Fruit fly (Drosophila melanogaster) whole organism, embryonic: ENCODE results near the gene HemK2.

Experiments used
- Awh ChIP-seq: fragments of 200-800 bp; sonication (Bioruptor generic); IDR thresholded peaks from 2 replicates; pipeline ENCODE4, ENCODE4 v1.3.6; 2022; ENCODE audit warnings: missing biosample characterization, missing genetic modification characterization
- Bgb ChIP-seq: fragments of 200-800 bp; sonication (Bioruptor generic); IDR thresholded peaks from 2 replicates; pipeline ENCODE4 v1.3.6; 2022; ENCODE audit warnings: missing biosample characterization, missing genetic modification characterization; ENCODE audit not compliant: partially characterized antibody
- CG10147 ChIP-seq: fragments of 200-800 bp; sonication (Bioruptor generic); optimal IDR thresholded peaks from 2 replicates; lab custom pipeline; 2019; ENCODE audit warnings: missing biosample characterization, mild to moderate bottlenecking, missing genetic modification characterization, moderate library complexity
- CG10462 ChIP-seq: fragments of 200-800 bp; sonication (Bioruptor generic); optimal IDR thresholded peaks from 2 replicates; lab custom pipeline; 2016; ENCODE audit warnings: missing biosample characterization, missing genetic modification characterization
- CG10543 ChIP-seq: fragments of 200-800 bp; sonication (Bioruptor generic); optimal IDR thresholded peaks from 3 replicates; lab custom pipeline; 2017; ENCODE audit warnings: missing biosample characterization, mild to moderate bottlenecking, missing genetic modification characterization, moderate library complexity
- CG15601 ChIP-seq: fragments of 200-800 bp; sonication (Bioruptor generic); optimal IDR thresholded peaks from 3 replicates; lab custom pipeline; 2019; ENCODE audit warnings: missing biosample characterization, mild to moderate bottlenecking, missing genetic modification characterization, moderate library complexity
- CG1602 ChIP-seq: fragments of 200-800 bp; sonication (Bioruptor generic); optimal IDR thresholded peaks from 3 replicates; lab custom pipeline; 2016; ENCODE audit warnings: missing biosample characterization, missing genetic modification characterization
- CG1603 ChIP-seq: fragments of 200-800 bp; sonication (Bioruptor generic); optimal IDR thresholded peaks from 2 replicates; lab custom pipeline; 2019; ENCODE audit warnings: missing biosample characterization, mild to moderate bottlenecking, missing genetic modification characterization, moderate library complexity
- CG16779 ChIP-seq: fragments of 200-800 bp; sonication (Bioruptor generic); IDR thresholded peaks from 2 replicates; pipeline ENCODE4 v1.3.6; 2022; ENCODE audit warnings: missing biosample characterization, missing genetic modification characterization
- CG17359 ChIP-seq: fragments of 200-800 bp; sonication (Bioruptor generic); optimal IDR thresholded peaks from 3 replicates; lab custom pipeline; 2018; ENCODE audit warnings: missing biosample characterization, mild to moderate bottlenecking, missing genetic modification characterization, moderate library complexity
- CG17385 ChIP-seq: fragments of 200-800 bp; sonication (Bioruptor generic); optimal IDR thresholded peaks from 3 replicates; lab custom pipeline; 2018; ENCODE audit warnings: missing biosample characterization, mild to moderate bottlenecking, missing genetic modification characterization
- CG17829 ChIP-seq: fragments of 200-800 bp; optimal IDR thresholded peaks from 2 replicates; lab custom pipeline; 2019; ENCODE audit warnings: missing biosample characterization, mild to moderate bottlenecking, missing genetic modification characterization, moderate library complexity
- CG2129 ChIP-seq: fragments of 200-800 bp; sonication (Bioruptor generic); IDR thresholded peaks from 2 replicates; pipeline ENCODE4 v1.3.6; 2022; ENCODE audit warnings: missing biosample characterization, missing genetic modification characterization; ENCODE audit not compliant: partially characterized antibody
- CG2889 ChIP-seq: fragments of 200-800 bp; sonication (Bioruptor generic); IDR thresholded peaks from 3 replicates; pipeline ENCODE4 v1.3.6; 2022; ENCODE audit warnings: missing biosample characterization, missing genetic modification characterization
- CG3407 ChIP-seq: fragments of 200-800 bp; sonication (Bioruptor generic); optimal IDR thresholded peaks from 2 replicates; lab custom pipeline; 2018; ENCODE audit warnings: missing biosample characterization, mild to moderate bottlenecking, missing genetic modification characterization
- CG34224 ChIP-seq: fragments of 200-800 bp; sonication (Bioruptor generic); IDR thresholded peaks from 3 replicates; pipeline ENCODE4 v1.3.6; 2022; ENCODE audit warnings: missing biosample characterization, missing genetic modification characterization; ENCODE audit not compliant: partially characterized antibody
- CG4617 ChIP-seq: fragments of 200-800 bp; sonication (Bioruptor generic); optimal IDR thresholded peaks from 3 replicates; lab custom pipeline; 2016; ENCODE audit warnings: missing biosample characterization, missing genetic modification characterization, borderline replicate concordance
- CG6683 ChIP-seq: fragments of 200-800 bp; sonication (Bioruptor generic); optimal IDR thresholded peaks from 2 replicates; lab custom pipeline; 2017; ENCODE audit warnings: missing biosample characterization, mild to moderate bottlenecking, missing genetic modification characterization, missing genetic modification reagents
- CoRest ChIP-seq: fragments of 200-800 bp; sonication (Bioruptor generic); optimal IDR thresholded peaks from 3 replicates; lab custom pipeline; 2018; ENCODE audit warnings: missing biosample characterization, mild to moderate bottlenecking, missing genetic modification characterization, moderate library complexity
- CrebB ChIP-seq: fragments of 200-800 bp; sonication (Bioruptor generic); optimal IDR thresholded peaks from 3 replicates; lab custom pipeline; 2018; ENCODE audit warnings: missing biosample characterization, mild to moderate bottlenecking, missing genetic modification characterization
- D19B ChIP-seq: fragments of 200-800 bp; sonication (Bioruptor generic); optimal IDR thresholded peaks from 2 replicates; lab custom pipeline; 2017; ENCODE audit warnings: missing biosample characterization, mild to moderate bottlenecking, missing genetic modification characterization
- Dref ChIP-seq: fragments of 200-800 bp; sonication (Bioruptor generic); IDR thresholded peaks from 2 replicates; pipeline ENCODE4 v1.3.6; 2022; ENCODE audit warnings: missing biosample characterization, missing genetic modification characterization
- H15 ChIP-seq: fragments of 200-800 bp; sonication (Bioruptor generic); IDR thresholded peaks from 3 replicates; pipeline ENCODE4 v1.3.6; 2022; ENCODE audit warnings: missing biosample characterization, missing genetic modification characterization
- Hand ChIP-seq: fragments of 200-800 bp; sonication (Bioruptor generic); optimal IDR thresholded peaks from 2 replicates; lab custom pipeline; 2017; ENCODE audit warnings: mild to moderate bottlenecking, missing biosample characterization, missing genetic modification reagents, missing genetic modification characterization
- Hmx ChIP-seq: fragments of 200-800 bp; sonication (Bioruptor generic); optimal IDR thresholded peaks from 2 replicates; lab custom pipeline; 2016; ENCODE audit warnings: missing biosample characterization, missing genetic modification characterization
- Mad ChIP-seq: fragments of 200-800 bp; sonication (Bioruptor generic); optimal IDR thresholded peaks from 2 replicates; lab custom pipeline; 2016; ENCODE audit warnings: missing biosample characterization, missing genetic modification characterization
- Neu2 ChIP-seq: fragments of 200-800 bp; sonication (Bioruptor generic); optimal IDR thresholded peaks from 3 replicates; lab custom pipeline; 2016; ENCODE audit warnings: missing biosample characterization, missing genetic modification characterization, borderline replicate concordance
- PHDP ChIP-seq: fragments of 200-800 bp; sonication (Bioruptor generic); optimal IDR thresholded peaks from 3 replicates; lab custom pipeline; 2018; ENCODE audit warnings: missing biosample characterization, mild to moderate bottlenecking, missing genetic modification characterization, moderate library complexity
- Poxn ChIP-seq: fragments of 200-800 bp; sonication (Bioruptor generic); IDR thresholded peaks from 2 replicates; pipeline ENCODE4 v1.3.6; 2022; ENCODE audit warnings: missing biosample characterization, missing genetic modification characterization
- Stat92E ChIP-seq, 3 experiments: fragments of >200 bp in 2 of 3; fragments of 200-800 bp in 1 of 3; sonication (Bioruptor generic) in 1 of 3; optimal IDR thresholded peaks; 2 replicates each; lab custom pipeline; 2017 to 2019; ENCODE audit warnings: missing biosample characterization in 3 of 3, missing genetic modification characterization in 3 of 3, mild to moderate bottlenecking in 1 of 3, moderate library complexity in 1 of 3
- Xbp1 ChIP-seq: fragments of 200-800 bp; sonication (Bioruptor generic); optimal IDR thresholded peaks from 3 replicates; lab custom pipeline; 2016; ENCODE audit warnings: missing biosample characterization, mild to moderate bottlenecking, missing genetic modification characterization
- crol ChIP-seq: fragments of 200-800 bp; sonication (Bioruptor generic); IDR thresholded peaks from 2 replicates; pipeline ENCODE4 v1.3.6; 2022; ENCODE audit warnings: missing biosample characterization, missing genetic modification characterization
- crp ChIP-seq, 2 experiments: fragments of 200-800 bp; sonication (Bioruptor generic); optimal IDR thresholded peaks; 2 replicates in 1 of 2; 3 replicates in 1 of 2; lab custom pipeline; 2017; ENCODE audit warnings: missing biosample characterization in 2 of 2, missing genetic modification characterization in 2 of 2, mild to moderate bottlenecking in 1 of 2, moderate library complexity in 1 of 2
- danr ChIP-seq: fragments of 200-800 bp; sonication (Bioruptor generic); IDR thresholded peaks from 2 replicates; pipeline ENCODE4 v1.3.6; 2022; ENCODE audit warnings: missing biosample characterization, missing genetic modification characterization
- dysf ChIP-seq: fragments of 200-800 bp; sonication (Bioruptor generic); IDR thresholded peaks from 3 replicates; pipeline ENCODE4 v1.3.6; 2022; ENCODE audit warnings: missing biosample characterization, missing genetic modification characterization
- en ChIP-seq: fragments of 200-800 bp; sonication (Bioruptor generic); optimal IDR thresholded peaks from 2 replicates; lab custom pipeline; 2016; ENCODE audit warnings: missing biosample characterization, missing genetic modification characterization
- esg ChIP-seq: fragments of 200-800 bp; sonication (Bioruptor generic); conservative IDR thresholded peaks from 2 replicates; pipeline ENCODE4 v1.3.6; 2022; ENCODE audit warnings: missing biosample characterization, missing genetic modification characterization
- hkb ChIP-seq, 2 experiments: fragments of 200-800 bp in 1 of 2; fragments of >200 bp in 1 of 2; sonication (Bioruptor generic) in 1 of 2; IDR thresholded peaks in 1 of 2; optimal IDR thresholded peaks in 1 of 2; 2 replicates each; pipeline versions ENCODE4 v1.3.6 to Lab custom; 2017 to 2022; ENCODE audit warnings: missing biosample characterization in 1 of 2, missing genetic modification characterization in 1 of 2
- mirr ChIP-seq: fragments of 200-800 bp; sonication (Bioruptor generic); optimal IDR thresholded peaks from 3 replicates; lab custom pipeline; 2018; ENCODE audit warnings: missing biosample characterization, mild to moderate bottlenecking, missing genetic modification characterization
- nmo ChIP-seq: fragments of 200-800 bp; sonication (Bioruptor generic); optimal IDR thresholded peaks from 2 replicates; lab custom pipeline; 2018; ENCODE audit warnings: missing biosample characterization, mild to moderate bottlenecking, missing genetic modification characterization, moderate library complexity
- pum ChIP-seq: fragments of 200-800 bp; sonication (Bioruptor generic); optimal IDR thresholded peaks from 2 replicates; lab custom pipeline; 2016; ENCODE audit warnings: missing biosample characterization, missing genetic modification characterization
- ranshi ChIP-seq: fragments of 200-800 bp; sonication (Bioruptor generic); IDR thresholded peaks from 2 replicates; pipeline ENCODE4 v1.3.6; 2022; ENCODE audit warnings: missing biosample characterization, missing genetic modification characterization
- sd ChIP-seq: fragments of 200-800 bp; sonication (Bioruptor generic); optimal IDR thresholded peaks from 3 replicates; lab custom pipeline; 2018; ENCODE audit warnings: missing biosample characterization, mild to moderate bottlenecking, missing genetic modification characterization, moderate library complexity
- sisA ChIP-seq: fragments of 200-800 bp; sonication (Bioruptor generic); IDR thresholded peaks from 2 replicates; pipeline ENCODE4 v1.3.6; 2022; ENCODE audit warnings: missing biosample characterization, missing genetic modification characterization
- slbo ChIP-seq: fragments of 200-800 bp; sonication (Bioruptor generic); IDR thresholded peaks from 2 replicates; pipeline ENCODE4 v1.3.6; 2022; ENCODE audit warnings: missing biosample characterization, missing genetic modification characterization
- so ChIP-seq: fragments of 200-800 bp; sonication (Bioruptor generic); IDR thresholded peaks from 3 replicates; pipeline ENCODE4 v1.3.6; 2022; ENCODE audit warnings: missing biosample characterization, missing genetic modification characterization
- sob ChIP-seq: fragments of 200-800 bp; sonication (Bioruptor generic); IDR thresholded peaks from 2 replicates; pipeline ENCODE4 v1.3.6; 2022; ENCODE audit warnings: missing biosample characterization, missing genetic modification characterization
- usp ChIP-seq: fragments of >200 bp; optimal IDR thresholded peaks from 2 replicates; lab custom pipeline; 2017; ENCODE audit warnings: missing biosample characterization, missing genetic modification characterization
- vnd ChIP-seq: fragments of 200-800 bp; sonication (Bioruptor generic); IDR thresholded peaks from 3 replicates; pipeline ENCODE4 v1.3.6; 2022; ENCODE audit warnings: missing biosample characterization, missing genetic modification characterization; ENCODE audit not compliant: partially characterized antibody

HemK2 gene

DNA sequence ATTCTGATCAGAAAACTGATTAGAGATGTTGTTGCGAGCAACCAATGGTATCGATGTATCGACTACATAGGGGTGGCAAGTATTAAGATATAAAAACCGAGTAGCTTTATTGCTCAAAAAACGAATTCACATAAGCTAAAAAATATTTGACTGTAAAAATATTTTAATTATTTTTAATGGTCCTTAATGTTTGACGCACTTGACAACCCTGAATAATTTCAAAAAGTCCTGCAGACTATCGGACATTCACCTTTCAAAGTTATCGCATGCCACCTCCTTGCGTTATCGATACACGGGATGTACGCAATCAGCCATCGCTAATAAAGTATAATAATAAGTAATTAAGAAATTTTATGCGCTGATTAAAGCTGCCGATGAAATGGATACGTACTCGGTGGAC is at the start of gene HemK2, which contains the start of the genes Snapin and Tnpo-SR (continued):
- TF ChIP-seq CG17385 (GFP tag; lab: Kevin White, UChicago) = peak; percentile 84
- TF ChIP-seq crol (GFP tag; lab: Robert Waterston, UW) = peak; percentile 36; the same call in 1 of the 2 replicates
- peak; percentile 92 for TF ChIP-seq H15
- peak; percentile 94 for TF ChIP-seq vnd (GFP tag; lab: Robert Waterston, UW)
- peak; percentile 83 for TF ChIP-seq CG2889
- TF ChIP-seq Hand (GFP tag; lab: Kevin White, UChicago) = peak; percentile 79
- peak; percentile 93 for TF ChIP-seq ranshi (GFP tag; lab: Robert Waterston, UW)
- peak; percentile 70; the same call in 1 of the 2 replicates for TF ChIP-seq Poxn (GFP tag; lab: Robert Waterston, UW)
- TF ChIP-seq CG1602 (GFP tag; lab: Kevin White, UChicago) = peak; percentile 92
- TF ChIP-seq mirr (GFP tag; lab: Kevin White, UChicago) = peak; percentile 76
- peak; percentile 89 for TF ChIP-seq CG4617 (GFP tag; lab: Kevin White, UChicago)
- TF ChIP-seq CG6683 (GFP tag; lab: Kevin White, UChicago) = peak; percentile 83
- peak; percentile 43 for TF ChIP-seq Neu2 (GFP tag; lab: Kevin White, UChicago)
- no peak for TF ChIP-seq hkb (optimal IDR thresholded peaks at IDR 0.05; lab: Kevin White, UChicago)
- TF ChIP-seq hkb (GFP tag; IDR thresholded peaks at IDR 0.05; lab: Robert Waterston, UW) = peak; percentile 93
- peak; percentile 58 for TF ChIP-seq en (GFP tag; lab: Kevin White, UChicago)
- peak; percentile 81 for TF ChIP-seq CG1603
- peak; percentile 94 for TF ChIP-seq CG17829 (tag; lab: Kevin White, UChicago)
- peak; percentile 82 for TF ChIP-seq CG10462
- TF ChIP-seq usp (GFP tag; lab: Kevin White, UChicago) = no peak
- TF ChIP-seq crp (GFP tag; optimal IDR thresholded peaks at IDR 0.05; lab: Kevin White, UChicago) = peak in 1 of 2 experiments; percentile 63
- TF ChIP-seq dysf (GFP tag; lab: Robert Waterston, UW) = peak; percentile 94
- TF ChIP-seq CG15601 (tag; lab: Kevin White, UChicago) = peak; percentile 88
- TF ChIP-seq pum (GFP tag; lab: Kevin White, UChicago) = peak; percentile 79
- peak; percentile 96 for TF ChIP-seq nmo
- TF ChIP-seq CG2129 (GFP tag; lab: Robert Waterston, UW) = peak; percentile 97
- TF ChIP-seq CG16779 (GFP tag; lab: Robert Waterston, UW) = peak; percentile 66; the same call in 1 of the 2 replicates
- TF ChIP-seq Hmx = peak; percentile 46
- peak; percentile 92 for TF ChIP-seq CG10147
- peak; percentile 96 for TF ChIP-seq sob
- peak; percentile 88 for TF ChIP-seq CrebB (tag; lab: Kevin White, UChicago)
- peak; percentile 91 for TF ChIP-seq CG17359 (tag; lab: Kevin White, UChicago)
- peak; percentile 91 for TF ChIP-seq sisA
- peak; percentile 95 for TF ChIP-seq CG10543 (GFP tag; lab: Kevin White, UChicago)
- peak; percentile 88 for TF ChIP-seq esg (GFP tag; lab: Robert Waterston, UW)
- peak; percentile 69 for TF ChIP-seq CG3407
- peak; percentile 94 for TF ChIP-seq Xbp1
- TF ChIP-seq Bgb (GFP tag; lab: Robert Waterston, UW) = peak; percentile 92
- TF ChIP-seq Stat92E (GFP tag; optimal IDR thresholded peaks at IDR 0.05; lab: Kevin White, UChicago) = peak in 1 of 3 experiments; percentile 81
- TF ChIP-seq D19B (GFP tag; lab: Kevin White, UChicago) = peak; percentile 73
- TF ChIP-seq Awh (GFP tag; lab: Robert Waterston, UW) = peak; percentile 89
- TF ChIP-seq so = peak; percentile 92
- peak; percentile 67 for TF ChIP-seq Mad (GFP tag; lab: Kevin White, UChicago)
- peak; percentile 97 for TF ChIP-seq CG34224
- TF ChIP-seq Dref (GFP tag; lab: Robert Waterston, UW) = peak; percentile 80
- peak; percentile 92 for TF ChIP-seq PHDP (tag; lab: Kevin White, UChicago)
- peak; percentile 96 for TF ChIP-seq slbo (GFP tag; lab: Robert Waterston, UW)
- TF ChIP-seq sd (tag; lab: Kevin White, UChicago) = peak; percentile 85
- TF ChIP-seq danr (GFP tag; lab: Robert Waterston, UW) = peak; percentile 86
- TF ChIP-seq CoRest (tag; lab: Kevin White, UChicago) = peak; percentile 94
